Fruit fly (Drosophila melanogaster): ENCODE measurements around the gene CG12506.

Gene CG12506

dm6 chr2L:821242-821985 is 48.1 kb downstream of the CG12506 start, which contains the start of gene CG3662 (continued):
- TF ChIP-seq B-H2 (GFP tag; optimal IDR thresholded peaks at IDR 0.05) (peak; percentile 22), jigr1 (GFP tag; IDR thresholded peaks at IDR 0.05) (no peak), Kr (GFP tag; optimal IDR thresholded peaks at IDR 0.05) (no peak), CG4328 (GFP tag; optimal IDR thresholded peaks at IDR 0.05) (no peak), CG17802 (tag; optimal IDR thresholded peaks at IDR 0.05) (no peak), Dp (GFP tag; optimal IDR thresholded peaks at IDR 0.05) (peak; percentile 98), CG12942 (GFP tag; optimal IDR thresholded peaks at IDR 0.05) (no peak), CG34376 (GFP tag; optimal IDR thresholded peaks at IDR 0.05) (peak; percentile 46), Mrtf (GFP tag; IDR thresholded peaks at IDR 0.05) (no peak), bbx (GFP tag; IDR thresholded peaks at IDR 0.05; ENCODE audit: partially characterized antibody) (peak; percentile 33; the same call in 1 of the 2 replicates), CG8089 (GFP tag; optimal IDR thresholded peaks at IDR 0.05) (no peak), CG10366 (GFP tag; IDR thresholded peaks at IDR 0.05) (no peak), amos (GFP tag; IDR thresholded peaks at IDR 0.05; ENCODE audit: partially characterized antibody) (peak; percentile 46; the same call in 1 of the 2 replicates), CG9797 (GFP tag; optimal IDR thresholded peaks at IDR 0.05) (peak; percentile 89), phol (tag; optimal IDR thresholded peaks at IDR 0.05) (peak; percentile 60), pros (GFP tag; optimal IDR thresholded peaks at IDR 0.05) (no peak), dpn (GFP tag; optimal IDR thresholded peaks at IDR 0.05) (peak in 1 of 2 experiments; percentile 6), vnd (GFP tag; IDR thresholded peaks at IDR 0.05; ENCODE audit: partially characterized antibody) (no peak), odd (GFP tag; optimal IDR thresholded peaks at IDR 0.05) (no peak), chinmo (GFP tag; IDR thresholded peaks at IDR 0.05; ENCODE audit: partially characterized antibody) (0 out of 4 replicates have a peak, but pooled peaks have one; percentile 27), CG15011 (GFP tag; optimal IDR thresholded peaks at IDR 0.05) (no peak), CG2120 (GFP tag; optimal IDR thresholded peaks at IDR 0.05) (peak; percentile 31), CG15479 (GFP tag; optimal IDR thresholded peaks at IDR 0.05) (peak; percentile 81), croc (GFP tag; conservative IDR thresholded peaks at IDR 0.05) (no peak), toy (GFP tag; IDR thresholded peaks at IDR 0.05) (no peak), zfh1 (GFP tag; IDR thresholded peaks at IDR 0.05) (no peak), stc (GFP tag; IDR thresholded peaks at IDR 0.05) (no peak), repo (GFP tag; optimal IDR thresholded peaks at IDR 0.05) (no peak), CG1647 (GFP tag; optimal IDR thresholded peaks at IDR 0.05) (no peak), nmo (GFP tag; optimal IDR thresholded peaks at IDR 0.05) (peak; percentile 17), CG4617 (GFP tag; optimal IDR thresholded peaks at IDR 0.05; ENCODE audit: borderline replicate concordance) (peak; percentile 87), grn (GFP tag; optimal IDR thresholded peaks at IDR 0.05) (peak; percentile 18), Optix (GFP tag; IDR thresholded peaks at IDR 0.05) (no peak), CG15514 (GFP tag; optimal IDR thresholded peaks at IDR 0.05) (peak; percentile 87), CG42726 (GFP tag; IDR thresholded peaks at IDR 0.05; ENCODE audit: partially characterized antibody) (peak; percentile 49; the same call in 1 of the 2 replicates), Deaf1 (tag; optimal IDR thresholded peaks at IDR 0.05) (peak; percentile 85), CG13287 (GFP tag; IDR thresholded peaks at IDR 0.05; ENCODE audit: partially characterized antibody) (peak; percentile 46), Dbx (GFP tag; IDR thresholded peaks at IDR 0.05) (peak; percentile 5; the same call in 1 of the 3 replicates), CG14050 (GFP tag; IDR thresholded peaks at IDR 0.05) (no peak), tna (GFP tag; IDR thresholded peaks at IDR 0.05; ENCODE audit: partially characterized antibody) (peak; percentile 10; the same call in 1 of the 2 replicates), PHDP (tag; optimal IDR thresholded peaks at IDR 0.05) (peak; percentile 3), ato (GFP tag; IDR thresholded peaks at IDR 0.05; ENCODE audit: partially characterized antibody) (peak; percentile 40), shn (GFP tag; optimal IDR thresholded peaks at IDR 0.05) (no peak), p53 (GFP tag; optimal IDR thresholded peaks at IDR 0.05) (peak; percentile 11), chm (GFP tag; IDR thresholded peaks at IDR 0.05) (0 out of 2 replicates have a peak, but pooled peaks have one; percentile 46), Neu2 (GFP tag; optimal IDR thresholded peaks at IDR 0.05; ENCODE audit: borderline replicate concordance) (no peak), her (GFP tag; optimal IDR thresholded peaks at IDR 0.05) (peak; percentile 60), CG10959 (GFP tag; IDR thresholded peaks at IDR 0.05) (no peak)
